Fruit fly (Drosophila melanogaster) Kc167 (cell line): ENCODE measurements around the gene Tango1.

Experiments
- Myc ChIP-seq: fragments of >200 bp; optimal IDR thresholded peaks from 2 replicates; lab custom pipeline; 2017; ENCODE audit warnings: missing external identifiers
- Sin3A ChIP-seq: fragments of >200 bp; optimal IDR thresholded peaks from 2 replicates; lab custom pipeline; 2018; ENCODE audit warnings: missing external identifiers
- h ChIP-seq: fragments of >200 bp; optimal IDR thresholded peaks from 3 replicates; lab custom pipeline; 2018; ENCODE audit warnings: missing external identifiers
- insv ChIP-seq: fragments of >200 bp; optimal IDR thresholded peaks from 3 replicates; lab custom pipeline; 2018; ENCODE audit warnings: missing external identifiers
- psq ChIP-seq: fragments of >200 bp; optimal IDR thresholded peaks from 2 replicates; lab custom pipeline; 2017; ENCODE audit warnings: missing external identifiers
- ttk ChIP-seq: sonication (Bioruptor generic); optimal IDR thresholded peaks from 2 replicates; lab custom pipeline; 2017; ENCODE audit warnings: missing external identifiers

Tango1 gene

DNA sequence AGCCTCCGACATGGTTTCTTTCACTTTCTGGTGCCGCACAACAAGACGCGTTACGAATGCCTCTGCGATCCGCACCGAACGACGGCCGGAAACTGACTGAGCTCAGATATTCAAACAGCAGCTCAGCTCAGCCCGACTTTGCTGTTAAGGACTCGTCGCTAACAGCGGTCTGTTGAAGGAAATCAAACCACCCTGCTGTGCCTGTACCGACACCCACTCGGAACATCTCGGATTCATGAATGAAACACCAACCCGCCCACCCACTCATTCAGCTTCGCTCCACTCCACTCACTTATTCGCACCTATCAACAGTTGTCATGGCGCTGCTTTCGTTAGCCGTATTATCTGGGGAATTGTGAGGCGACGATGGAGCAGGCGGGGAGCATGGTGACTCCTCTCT lies 16.9 kb upstream of the Tango1 start, which contains the start of gene Oatp26F:
Oatp26F (minus strand) TSS at position 101 of the 400 bp plus-strand sequence.
- TF ChIP-seq psq (lab: Kevin White, UChicago) (no peak), h (no peak), insv (lab: Kevin White, UChicago) (no peak), Sin3A (lab: Kevin White, UChicago) (no peak), Myc (no peak)

- TF ChIP-seq h = no peak
- no peak for TF ChIP-seq Sin3A (lab: Kevin White, UChicago)
- TF ChIP-seq insv (lab: Kevin White, UChicago) = no peak
- no peak for TF ChIP-seq Myc
- no peak for TF ChIP-seq psq (lab: Kevin White, UChicago)
- TF ChIP-seq ttk (lab: Kevin White, UChicago) = no peak
Measured at dm6 chr2L:6643218-6643756, 5.9 kb upstream of the Tango1 start.

DNA sequence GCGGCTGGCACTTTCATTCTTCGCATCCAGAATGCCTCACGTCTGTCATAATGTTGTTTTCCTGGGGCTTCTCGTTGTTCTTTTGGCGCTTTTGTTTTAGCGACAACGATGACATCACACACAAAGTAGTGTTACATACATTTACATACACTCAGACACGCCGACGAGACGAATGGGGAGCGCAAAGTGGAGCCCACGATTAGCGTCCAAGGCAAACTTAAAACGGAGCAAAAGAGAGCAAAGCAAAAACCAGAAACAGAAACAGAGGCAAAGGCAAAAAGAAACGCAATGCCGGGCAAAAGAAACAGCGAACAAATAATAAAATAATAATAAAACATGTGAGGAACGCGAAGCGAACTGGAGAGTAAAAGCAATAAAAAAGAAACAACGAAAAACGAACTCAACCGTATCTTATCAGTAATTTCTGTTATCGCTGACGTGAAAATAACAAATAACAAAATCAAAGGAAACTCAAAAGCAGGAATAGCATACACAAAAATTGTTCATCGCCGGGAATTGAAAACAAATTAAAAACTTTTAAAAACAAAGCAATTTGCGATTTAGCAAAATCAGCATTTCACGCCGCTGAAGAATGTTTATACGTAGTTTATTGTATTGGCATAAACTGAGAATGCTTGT lies 4.6 kb upstream of the Tango1 start:
- no peak for TF ChIP-seq Myc
- no peak for TF ChIP-seq psq (lab: Kevin White, UChicago)
- TF ChIP-seq ttk (lab: Kevin White, UChicago) = no peak
- no peak for TF ChIP-seq insv (lab: Kevin White, UChicago)
- no peak for TF ChIP-seq h
- TF ChIP-seq Sin3A (lab: Kevin White, UChicago) = no peak

- TF ChIP-seq h = no peak
- TF ChIP-seq Sin3A (lab: Kevin White, UChicago) = no peak
- TF ChIP-seq ttk (lab: Kevin White, UChicago) = no peak
- no peak for TF ChIP-seq psq (lab: Kevin White, UChicago)
- no peak for TF ChIP-seq insv (lab: Kevin White, UChicago)
- no peak for TF ChIP-seq Myc
Measured at dm6 chr2L:6647103-6647711, 2.0 kb upstream of the Tango1 start.

dm6 chr2L:6648163-6648628 lies 992 bp upstream of the Tango1 start:
- TF ChIP-seq h (no peak), psq (lab: Kevin White, UChicago) (no peak), insv (lab: Kevin White, UChicago) (no peak), Sin3A (lab: Kevin White, UChicago) (no peak), Myc (no peak)

dm6 chr2L:6656264-6656676 lies 7.1 kb downstream of the Tango1 start, which contains the start of gene CG31633:
TSS of gene CG31633 (minus strand) at chr2L:6656321.
- no peak for TF ChIP-seq Myc
- TF ChIP-seq ttk (lab: Kevin White, UChicago) = no peak
- no peak for TF ChIP-seq h
- no peak for TF ChIP-seq Sin3A (lab: Kevin White, UChicago)

dm6 chr2L:6657969-6658748 lies 9.0 kb downstream of the Tango1 start, which contains the start of the genes CG31636 and Ube4A:
TSS of gene CG31636 (minus strand) at chr2L:6658152.
TSS of gene Ube4A (plus strand) at chr2L:6658517.
- no peak for TF ChIP-seq Sin3A (lab: Kevin White, UChicago)
- TF ChIP-seq ttk (lab: Kevin White, UChicago) = no peak
- no peak for TF ChIP-seq Myc
- no peak for TF ChIP-seq insv (lab: Kevin White, UChicago)
- TF ChIP-seq h = no peak
- TF ChIP-seq psq (lab: Kevin White, UChicago) = no peak

dm6 chr2L:6663562-6664051 lies 14.4 kb downstream of the Tango1 start, which contains the start of the genes CG13771, CG34310 and cup:
TSS of gene CG13771 (minus strand) at chr2L:6663612.
TSS of gene CG34310 (plus strand) at chr2L:6663664.
TSS of gene cup (plus strand) at chr2L:6663664.
- TF ChIP-seq Myc = no peak
- no peak for TF ChIP-seq psq (lab: Kevin White, UChicago)
- TF ChIP-seq ttk (lab: Kevin White, UChicago) = no peak
- TF ChIP-seq h = no peak
- no peak for TF ChIP-seq insv (lab: Kevin White, UChicago)
- TF ChIP-seq Sin3A (lab: Kevin White, UChicago) = no peak

DNA sequence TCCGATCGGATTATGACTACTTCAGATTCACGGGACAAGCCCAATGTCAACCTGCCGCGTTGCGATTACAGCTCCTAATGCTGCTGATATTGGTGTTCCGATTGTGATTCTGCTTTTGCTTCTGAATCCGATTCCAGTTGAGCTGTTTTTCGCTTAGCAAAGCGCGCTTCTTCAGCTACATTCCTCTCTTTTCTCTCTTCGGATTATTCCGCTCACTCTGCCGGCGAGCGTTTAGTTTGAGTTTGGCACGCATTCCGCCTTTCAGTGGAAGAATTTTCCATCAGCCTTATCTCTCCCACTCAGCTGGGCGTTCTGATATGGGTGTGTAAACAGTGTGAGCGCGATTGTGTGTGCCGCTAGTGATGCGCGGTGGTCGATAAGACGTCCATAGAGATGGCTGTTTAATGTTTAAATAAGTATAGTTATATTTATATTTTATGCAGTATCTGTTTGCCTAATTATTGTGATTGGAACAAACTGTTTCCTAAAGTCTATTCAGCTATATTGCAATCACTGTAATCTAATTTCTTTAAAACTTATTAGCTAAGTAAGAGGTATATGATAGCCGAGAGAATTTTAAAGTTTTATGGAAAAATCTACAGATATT lies 18.6 kb downstream of the Tango1 start, which contains the start of gene Galt:
Galt (minus strand) TSS at position 315 of the 607 bp plus-strand sequence.
- TF ChIP-seq Sin3A (lab: Kevin White, UChicago) = no peak
- no peak for TF ChIP-seq psq (lab: Kevin White, UChicago)
- no peak for TF ChIP-seq ttk (lab: Kevin White, UChicago)
- TF ChIP-seq Myc = no peak
- TF ChIP-seq h = no peak
- TF ChIP-seq insv (lab: Kevin White, UChicago) = no peak

DNA sequence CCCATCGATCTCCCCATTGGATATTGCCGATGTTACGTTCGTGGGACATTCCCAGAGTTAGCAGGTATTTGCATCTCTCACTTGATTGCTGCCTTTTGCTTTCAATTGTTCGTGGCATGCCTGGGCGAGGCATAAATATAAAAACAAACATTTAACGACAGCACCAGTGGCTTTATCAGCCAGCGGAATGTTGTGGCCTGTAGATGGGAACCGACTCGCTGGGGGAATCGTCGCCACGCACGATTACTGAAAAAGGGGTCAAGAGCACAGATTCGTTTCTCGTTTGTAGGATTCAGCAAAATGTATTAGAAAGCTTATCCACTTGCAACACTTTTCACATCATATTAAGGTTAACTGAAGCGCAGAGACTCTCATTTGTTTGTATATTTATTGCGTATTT lies 22.2 kb downstream of the Tango1 start:
- TF ChIP-seq psq (lab: Kevin White, UChicago) = no peak
- no peak for TF ChIP-seq ttk (lab: Kevin White, UChicago)
- no peak for TF ChIP-seq Myc
